Fruit fly (Drosophila melanogaster) whole organism, embryonic: Measurements from ENCODE around the gene RapGAP1.

Experiments
- Abd-B ChIP-seq: fragments of 200-800 bp; sonication (Bioruptor generic); optimal IDR thresholded peaks from 2 replicates; lab custom pipeline; 2018; ENCODE audit warnings: missing biosample characterization, mild to moderate bottlenecking, missing genetic modification characterization, moderate library complexity
- Atf6 ChIP-seq: fragments of 200-800 bp; sonication (Bioruptor generic); IDR thresholded peaks from 2 replicates; pipeline ENCODE4 v1.3.6; 2022; ENCODE audit warnings: missing biosample characterization, missing genetic modification characterization
- CG10274 ChIP-seq: fragments of 200-800 bp; sonication (Bioruptor generic); optimal IDR thresholded peaks from 3 replicates; lab custom pipeline; 2017; ENCODE audit warnings: missing biosample characterization, mild to moderate bottlenecking, missing genetic modification characterization
- CG11504 ChIP-seq: fragments of 200-800 bp; sonication (Bioruptor generic); optimal IDR thresholded peaks from 3 replicates; lab custom pipeline; 2019; ENCODE audit warnings: missing biosample characterization, mild to moderate bottlenecking, missing genetic modification characterization, moderate library complexity
- CG11695 ChIP-seq: fragments of 200-800 bp; sonication (Bioruptor generic); IDR thresholded peaks from 3 replicates; pipeline ENCODE4 v1.3.6; 2022; ENCODE audit warnings: missing biosample characterization, missing genetic modification characterization
- CG13424 ChIP-seq: fragments of 200-800 bp; sonication (Bioruptor generic); optimal IDR thresholded peaks from 2 replicates; lab custom pipeline; 2019; ENCODE audit warnings: missing biosample characterization, mild to moderate bottlenecking, missing genetic modification characterization, moderate library complexity
- CG13894 ChIP-seq: fragments of 200-800 bp; sonication (Bioruptor generic); optimal IDR thresholded peaks from 3 replicates; lab custom pipeline; 2018; ENCODE audit warnings: missing biosample characterization, mild to moderate bottlenecking, missing genetic modification characterization, moderate library complexity
- CG14014 ChIP-seq: fragments of 200-800 bp; sonication (Bioruptor generic); IDR thresholded peaks from 2 replicates; pipeline ENCODE4 v1.3.6; 2022; ENCODE audit warnings: missing biosample characterization, missing genetic modification characterization
- CG14050 ChIP-seq: fragments of 200-800 bp; sonication (Bioruptor generic); IDR thresholded peaks from 3 replicates; pipeline ENCODE4 v1.3.6; 2022; ENCODE audit warnings: missing biosample characterization, missing genetic modification characterization
- CG18476 ChIP-seq: fragments of 200-800 bp; sonication (Bioruptor generic); optimal IDR thresholded peaks from 2 replicates; lab custom pipeline; 2016; ENCODE audit warnings: missing biosample characterization, mild to moderate bottlenecking, missing genetic modification characterization
- CG18599 ChIP-seq: fragments of 200-800 bp; sonication (Bioruptor generic); optimal IDR thresholded peaks from 3 replicates; lab custom pipeline; 2017; ENCODE audit warnings: missing biosample characterization, missing genetic modification characterization, mild to moderate bottlenecking, moderate library complexity, missing genetic modification reagents
- CG2199 ChIP-seq: fragments of 200-800 bp; sonication (Bioruptor generic); IDR thresholded peaks from 3 replicates; pipeline ENCODE4 v1.3.6; 2022; ENCODE audit warnings: missing biosample characterization, missing genetic modification characterization
- CG3065 ChIP-seq: fragments of 200-800 bp; sonication (Bioruptor generic); optimal IDR thresholded peaks from 2 replicates; lab custom pipeline; 2016; ENCODE audit warnings: missing biosample characterization, missing genetic modification characterization
- CG31388 ChIP-seq: fragments of 200-800 bp; sonication (Bioruptor generic); optimal IDR thresholded peaks from 2 replicates; lab custom pipeline; 2016; ENCODE audit warnings: missing biosample characterization, missing genetic modification characterization
- CG42726 ChIP-seq: fragments of 200-800 bp; sonication (Bioruptor generic); IDR thresholded peaks from 2 replicates; pipeline ENCODE4 v1.3.6; 2022; ENCODE audit warnings: missing biosample characterization, missing genetic modification characterization; ENCODE audit not compliant: partially characterized antibody
- CG6689 ChIP-seq: fragments of 200-800 bp; sonication (Bioruptor generic); IDR thresholded peaks from 2 replicates; pipeline ENCODE4 v1.3.6; 2022; ENCODE audit warnings: missing biosample characterization, missing genetic modification characterization
- CG6765 ChIP-seq: fragments of 200-800 bp; sonication (Bioruptor generic); optimal IDR thresholded peaks from 3 replicates; lab custom pipeline; 2017; ENCODE audit warnings: missing biosample characterization, mild to moderate bottlenecking, missing genetic modification characterization
- CG7786 ChIP-seq: fragments of 200-800 bp; sonication (Bioruptor generic); optimal IDR thresholded peaks from 2 replicates; lab custom pipeline; 2016; ENCODE audit warnings: missing biosample characterization, missing genetic modification characterization
- CG8924 ChIP-seq: fragments of 200-800 bp; optimal IDR thresholded peaks from 3 replicates; lab custom pipeline; 2019; ENCODE audit warnings: missing biosample characterization, mild to moderate bottlenecking, missing genetic modification characterization, moderate library complexity
- CG9437 ChIP-seq: fragments of 200-800 bp; sonication (Bioruptor generic); optimal IDR thresholded peaks from 2 replicates; lab custom pipeline; 2018; ENCODE audit warnings: missing biosample characterization, mild to moderate bottlenecking, missing genetic modification characterization
- Dek ChIP-seq: fragments of 200-800 bp; sonication (Bioruptor generic); optimal IDR thresholded peaks from 3 replicates; lab custom pipeline; 2019; ENCODE audit warnings: missing biosample characterization, mild to moderate bottlenecking, missing genetic modification characterization, moderate library complexity
- Doc3 ChIP-seq: fragments of 200-800 bp; sonication (Bioruptor generic); IDR thresholded peaks from 3 replicates; pipeline ENCODE4 v1.3.6; 2022; ENCODE audit warnings: missing biosample characterization, missing genetic modification characterization; ENCODE audit not compliant: partially characterized antibody
- Dp ChIP-seq: fragments of 200-800 bp; sonication (Bioruptor generic); optimal IDR thresholded peaks from 2 replicates; lab custom pipeline; 2018; ENCODE audit warnings: missing biosample characterization, mild to moderate bottlenecking, missing genetic modification characterization, moderate library complexity
- Eip74EF ChIP-seq, 2 experiments: fragments of 200-800 bp in 1 of 2; fragments of >200 bp in 1 of 2; sonication (Bioruptor generic) in 1 of 2; optimal IDR thresholded peaks; 2 replicates each; lab custom pipeline; 2017 to 2019; ENCODE audit warnings: missing biosample characterization in 2 of 2, missing genetic modification characterization in 2 of 2, mild to moderate bottlenecking in 1 of 2, moderate library complexity in 1 of 2
- Gsc ChIP-seq: fragments of 200-800 bp; sonication (Bioruptor generic); IDR thresholded peaks from 2 replicates; pipeline ENCODE4 v1.3.6; 2022; ENCODE audit warnings: missing biosample characterization, missing genetic modification characterization
- HmgZ ChIP-seq: fragments of 200-800 bp; sonication (Bioruptor generic); optimal IDR thresholded peaks from 2 replicates; lab custom pipeline; 2018; ENCODE audit warnings: missing biosample characterization, mild to moderate bottlenecking, missing genetic modification characterization
- Lim3 ChIP-seq: fragments of 200-800 bp; sonication (Bioruptor generic); IDR thresholded peaks from 2 replicates; pipeline ENCODE4 v1.3.6; 2022; ENCODE audit warnings: missing biosample characterization, missing genetic modification characterization
- Med ChIP-seq: fragments of 200-800 bp; sonication (Bioruptor generic); peaks from one replicate; lab custom pipeline; 2016; ENCODE audit warnings: missing biosample characterization, missing genetic modification characterization, mild to moderate bottlenecking, inconsistent platforms, moderate library complexity
- PHDP ChIP-seq: fragments of 200-800 bp; sonication (Bioruptor generic); optimal IDR thresholded peaks from 3 replicates; lab custom pipeline; 2018; ENCODE audit warnings: missing biosample characterization, mild to moderate bottlenecking, missing genetic modification characterization, moderate library complexity
- amos ChIP-seq: fragments of 200-800 bp; sonication (Bioruptor generic); IDR thresholded peaks from 2 replicates; pipeline ENCODE4 v1.3.6; 2022; ENCODE audit warnings: missing biosample characterization, missing genetic modification characterization; ENCODE audit not compliant: partially characterized antibody
- cg ChIP-seq: fragments of 200-800 bp; sonication (Bioruptor generic); optimal IDR thresholded peaks from 3 replicates; lab custom pipeline; 2019; ENCODE audit warnings: missing biosample characterization, mild to moderate bottlenecking, missing genetic modification characterization, moderate library complexity
- chn ChIP-seq: fragments of 200-800 bp; sonication (Bioruptor generic); optimal IDR thresholded peaks from 2 replicates; lab custom pipeline; 2016; ENCODE audit warnings: missing biosample characterization, missing genetic modification characterization
- emc ChIP-seq: fragments of 200-800 bp; sonication (Bioruptor generic); optimal IDR thresholded peaks from 2 replicates; lab custom pipeline; 2016; ENCODE audit warnings: missing biosample characterization, missing genetic modification characterization
- ewg ChIP-seq: fragments of 200-800 bp; sonication (Bioruptor generic); optimal IDR thresholded peaks from 3 replicates; lab custom pipeline; 2017; ENCODE audit warnings: mild to moderate bottlenecking, missing biosample characterization, missing genetic modification reagents, missing genetic modification characterization
- fd64A ChIP-seq: fragments of 200-800 bp; sonication (Bioruptor generic); optimal IDR thresholded peaks from 3 replicates; lab custom pipeline; 2018; ENCODE audit warnings: missing biosample characterization, mild to moderate bottlenecking, missing genetic modification characterization
- grau ChIP-seq: fragments of 200-800 bp; optimal IDR thresholded peaks from 3 replicates; lab custom pipeline; 2019; ENCODE audit warnings: missing biosample characterization, mild to moderate bottlenecking, missing genetic modification characterization, moderate library complexity
- grn ChIP-seq: fragments of 200-800 bp; sonication (Bioruptor generic); optimal IDR thresholded peaks from 3 replicates; lab custom pipeline; 2017; ENCODE audit warnings: missing biosample characterization, missing genetic modification characterization
- odd ChIP-seq: fragments of 200-800 bp; sonication (Bioruptor generic); optimal IDR thresholded peaks from 2 replicates; lab custom pipeline; 2017; ENCODE audit warnings: missing biosample characterization, mild to moderate bottlenecking, missing genetic modification characterization
- pho ChIP-seq: fragments of 200-800 bp; sonication (Bioruptor generic); optimal IDR thresholded peaks from 2 replicates; lab custom pipeline; 2016; ENCODE audit warnings: missing biosample characterization, missing genetic modification characterization
- pita ChIP-seq: fragments of 200-800 bp; sonication (Bioruptor generic); optimal IDR thresholded peaks from 2 replicates; lab custom pipeline; 2017; ENCODE audit warnings: missing biosample characterization, mild to moderate bottlenecking, missing genetic modification characterization
- sd ChIP-seq: fragments of 200-800 bp; sonication (Bioruptor generic); optimal IDR thresholded peaks from 3 replicates; lab custom pipeline; 2018; ENCODE audit warnings: missing biosample characterization, mild to moderate bottlenecking, missing genetic modification characterization, moderate library complexity
- sens ChIP-seq: fragments of 200-800 bp; sonication (Bioruptor generic); peaks from one replicate; lab custom pipeline; 2016; ENCODE audit warnings: missing biosample characterization, missing genetic modification characterization
- sens-2 ChIP-seq: fragments of 200-800 bp; sonication (Bioruptor generic); IDR thresholded peaks from 2 replicates; pipeline ENCODE4 v1.3.6; 2022; ENCODE audit warnings: missing biosample characterization, missing genetic modification characterization
- seq ChIP-seq: fragments of 200-800 bp; sonication (Bioruptor generic); IDR thresholded peaks from 2 replicates; pipeline ENCODE4 v1.3.6; 2022; ENCODE audit warnings: missing biosample characterization, missing genetic modification characterization
- slbo ChIP-seq: fragments of 200-800 bp; sonication (Bioruptor generic); IDR thresholded peaks from 2 replicates; pipeline ENCODE4 v1.3.6; 2022; ENCODE audit warnings: missing biosample characterization, missing genetic modification characterization
- tgo ChIP-seq: fragments of 200-800 bp; sonication (Bioruptor generic); IDR thresholded peaks from 3 replicates; pipeline ENCODE4 v1.3.6; 2022; ENCODE audit warnings: missing biosample characterization, missing genetic modification characterization
- wdn ChIP-seq: fragments of 200-800 bp; sonication (Bioruptor generic); IDR thresholded peaks from 2 replicates; pipeline ENCODE4 v1.3.6; 2022; ENCODE audit warnings: missing biosample characterization, missing genetic modification characterization

Gene RapGAP1

dm6 chr2L:7494341-7495293 is 84.2 kb downstream of the RapGAP1 start (continued):
- peak; percentile 94 for TF ChIP-seq grau
- TF ChIP-seq HmgZ (tag; lab: Kevin White, UChicago), result peak; percentile 42
- no peak for TF ChIP-seq Lim3
- TF ChIP-seq CG18476 (GFP tag; lab: Kevin White, UChicago), result peak; percentile 8
- TF ChIP-seq CG42726 (GFP tag; lab: Robert Waterston, UW), result no peak
- TF ChIP-seq Doc3 (GFP tag; lab: Robert Waterston, UW), result no peak
- no peak for TF ChIP-seq CG6689

dm6 chr2L:7493444-7493843 is 85.3 kb downstream of the RapGAP1 start:
- TF ChIP-seq CG7786 (GFP tag; lab: Kevin White, UChicago), result no peak
- TF ChIP-seq Med (GFP tag; lab: Kevin White, UChicago), result peak; percentile 63
- peak; percentile 77 for TF ChIP-seq sens (GFP tag; lab: Kevin White, UChicago)
- no peak for TF ChIP-seq odd
- no peak for TF ChIP-seq Gsc (GFP tag; lab: Robert Waterston, UW)
- no peak for TF ChIP-seq sens-2
- peak; percentile 45 for TF ChIP-seq sd (tag; lab: Kevin White, UChicago)
- TF ChIP-seq pita, result no peak
- TF ChIP-seq CG14014 (GFP tag; lab: Robert Waterston, UW), result 0 out of 2 replicates have a peak, but pooled peaks have one; percentile 26
- 0 out of 2 replicates have a peak, but pooled peaks have one; percentile 14 for TF ChIP-seq seq
- no peak for TF ChIP-seq CG11695 (GFP tag; lab: Robert Waterston, UW)
- TF ChIP-seq CG6765 (GFP tag; lab: Kevin White, UChicago), result no peak
- no peak for TF ChIP-seq wdn (GFP tag; lab: Robert Waterston, UW)
- TF ChIP-seq, all 482 proteins: peak for 5

dm6 chr2L:7492508-7492907 is 86.3 kb downstream of the RapGAP1 start:
- TF ChIP-seq CG3065, result no peak
- TF ChIP-seq CG2199 (GFP tag; lab: Robert Waterston, UW), result no peak
- TF ChIP-seq grn, result no peak
- no peak for TF ChIP-seq CG14050 (GFP tag; lab: Robert Waterston, UW)
- TF ChIP-seq Eip74EF (GFP tag; optimal IDR thresholded peaks at IDR 0.05; lab: Kevin White, UChicago), result no peak
- peak; percentile 40 for TF ChIP-seq Abd-B (GFP tag; lab: Kevin White, UChicago)
- TF ChIP-seq ewg (GFP tag; lab: Kevin White, UChicago), result no peak
- peak; percentile 41 for TF ChIP-seq CG11504
- TF ChIP-seq Atf6 (GFP tag; lab: Robert Waterston, UW), result no peak
- no peak for TF ChIP-seq CG10274
- TF ChIP-seq fd64A (GFP tag; lab: Kevin White, UChicago), result no peak
- peak; percentile 27 for TF ChIP-seq PHDP (tag; lab: Kevin White, UChicago)
- TF ChIP-seq CG18599 (GFP tag; lab: Kevin White, UChicago), result peak; percentile 7
- no peak for TF ChIP-seq Dp (GFP tag; lab: Kevin White, UChicago)
- TF ChIP-seq CG9437 (GFP tag; lab: Kevin White, UChicago), result no peak
- TF ChIP-seq Dek (tag; lab: Kevin White, UChicago), result no peak
- TF ChIP-seq CG13894 (tag; lab: Kevin White, UChicago), result no peak
- no peak for TF ChIP-seq CG31388 (GFP tag; lab: Kevin White, UChicago)
- no peak for TF ChIP-seq pho
- no peak for TF ChIP-seq emc (GFP tag; lab: Kevin White, UChicago)
- TF ChIP-seq slbo (GFP tag; lab: Robert Waterston, UW), result peak; percentile 39; the same call in 1 of the 2 replicates
- TF ChIP-seq CG8924, result no peak
- no peak for TF ChIP-seq chn
- TF ChIP-seq cg (GFP tag; lab: Kevin White, UChicago), result no peak
- no peak for TF ChIP-seq CG13424 (tag; lab: Kevin White, UChicago)
- no peak for TF ChIP-seq amos
- no peak; the same call in 2 of the 3 replicates for TF ChIP-seq tgo (GFP tag; lab: Robert Waterston, UW)
